Fruit fly (Drosophila melanogaster) whole organism, embryonic: ENCODE measurements around the gene CG42693.

Experiments used
- Abd-B ChIP-seq: fragments of 200-800 bp; sonication (Bioruptor generic); optimal IDR thresholded peaks from 2 replicates; lab custom pipeline; 2018; ENCODE audit warnings: missing biosample characterization, mild to moderate bottlenecking, missing genetic modification characterization, moderate library complexity
- Aef1 ChIP-seq: fragments of 200-800 bp; sonication (Bioruptor generic); IDR thresholded peaks from 3 replicates; pipeline ENCODE4 v1.3.6; 2022; ENCODE audit warnings: missing biosample characterization, missing genetic modification characterization
- Asciz ChIP-seq: fragments of 200-800 bp; sonication (Bioruptor generic); optimal IDR thresholded peaks from 2 replicates; lab custom pipeline; 2017; ENCODE audit warnings: missing biosample characterization, mild to moderate bottlenecking, missing genetic modification characterization, missing genetic modification reagents
- Atf6 ChIP-seq: fragments of 200-800 bp; sonication (Bioruptor generic); IDR thresholded peaks from 2 replicates; pipeline ENCODE4 v1.3.6; 2022; ENCODE audit warnings: missing biosample characterization, missing genetic modification characterization
- Bteb2 ChIP-seq: fragments of 200-800 bp; sonication (Bioruptor generic); optimal IDR thresholded peaks from 2 replicates; lab custom pipeline; 2016; ENCODE audit warnings: missing biosample characterization, missing genetic modification characterization
- CG10267 ChIP-seq: fragments of 200-800 bp; sonication (Bioruptor generic); optimal IDR thresholded peaks from 2 replicates; lab custom pipeline; 2018; ENCODE audit warnings: missing biosample characterization, mild to moderate bottlenecking, missing genetic modification characterization, moderate library complexity
- CG10565 ChIP-seq: fragments of 200-800 bp; sonication (Bioruptor generic); optimal IDR thresholded peaks from 3 replicates; lab custom pipeline; 2016; ENCODE audit warnings: missing biosample characterization, mild to moderate bottlenecking, missing genetic modification characterization
- CG11695 ChIP-seq: fragments of 200-800 bp; sonication (Bioruptor generic); IDR thresholded peaks from 3 replicates; pipeline ENCODE4 v1.3.6; 2022; ENCODE audit warnings: missing biosample characterization, missing genetic modification characterization
- CG13424 ChIP-seq: fragments of 200-800 bp; sonication (Bioruptor generic); optimal IDR thresholded peaks from 2 replicates; lab custom pipeline; 2019; ENCODE audit warnings: missing biosample characterization, mild to moderate bottlenecking, missing genetic modification characterization, moderate library complexity
- CG14710 ChIP-seq: fragments of 200-800 bp; sonication (Bioruptor generic); optimal IDR thresholded peaks from 3 replicates; lab custom pipeline; 2019; ENCODE audit warnings: missing biosample characterization, mild to moderate bottlenecking, missing genetic modification characterization, moderate library complexity
- CG17328 ChIP-seq: fragments of 200-800 bp; sonication (Bioruptor generic); IDR thresholded peaks from 2 replicates; pipeline ENCODE4 v1.3.6; 2022; ENCODE audit warnings: missing biosample characterization, missing genetic modification characterization
- CG17568 ChIP-seq: fragments of 200-800 bp; sonication (Bioruptor generic); optimal IDR thresholded peaks from 2 replicates; lab custom pipeline; 2018; ENCODE audit warnings: missing biosample characterization, mild to moderate bottlenecking, missing genetic modification characterization, moderate library complexity
- CG2202 ChIP-seq: fragments of 200-800 bp; sonication (Bioruptor generic); optimal IDR thresholded peaks from 2 replicates; lab custom pipeline; 2018; ENCODE audit warnings: missing biosample characterization, mild to moderate bottlenecking, missing genetic modification characterization
- CG2889 ChIP-seq: fragments of 200-800 bp; sonication (Bioruptor generic); IDR thresholded peaks from 3 replicates; pipeline ENCODE4 v1.3.6; 2022; ENCODE audit warnings: missing biosample characterization, missing genetic modification characterization
- CG30403 ChIP-seq: fragments of 200-800 bp; sonication (Bioruptor generic); optimal IDR thresholded peaks from 3 replicates; lab custom pipeline; 2016; ENCODE audit warnings: missing biosample characterization, missing genetic modification characterization
- CG33213 ChIP-seq: fragments of 200-800 bp; sonication (Bioruptor generic); optimal IDR thresholded peaks from 3 replicates; lab custom pipeline; 2016; ENCODE audit warnings: missing biosample characterization, missing genetic modification characterization
- CG4617 ChIP-seq: fragments of 200-800 bp; sonication (Bioruptor generic); optimal IDR thresholded peaks from 3 replicates; lab custom pipeline; 2016; ENCODE audit warnings: missing biosample characterization, missing genetic modification characterization, borderline replicate concordance
- CG5180 ChIP-seq: fragments of 200-800 bp; sonication (Bioruptor generic); optimal IDR thresholded peaks from 3 replicates; lab custom pipeline; 2017; ENCODE audit warnings: missing biosample characterization, missing genetic modification characterization, mild to moderate bottlenecking, moderate library complexity, missing genetic modification reagents
- CG8478 ChIP-seq: fragments of >200 bp; optimal IDR thresholded peaks from 2 replicates; lab custom pipeline; 2018
- Dek ChIP-seq: fragments of 200-800 bp; sonication (Bioruptor generic); optimal IDR thresholded peaks from 3 replicates; lab custom pipeline; 2019; ENCODE audit warnings: missing biosample characterization, mild to moderate bottlenecking, missing genetic modification characterization, moderate library complexity
- Eip74EF ChIP-seq, 2 experiments: fragments of 200-800 bp in 1 of 2; fragments of >200 bp in 1 of 2; sonication (Bioruptor generic) in 1 of 2; optimal IDR thresholded peaks; 2 replicates each; lab custom pipeline; 2017 to 2019; ENCODE audit warnings: missing biosample characterization in 2 of 2, missing genetic modification characterization in 2 of 2, mild to moderate bottlenecking in 1 of 2, moderate library complexity in 1 of 2
- Ets97D ChIP-seq: fragments of 200-800 bp; sonication (Bioruptor generic); optimal IDR thresholded peaks from 3 replicates; lab custom pipeline; 2016; ENCODE audit warnings: missing biosample characterization, missing genetic modification characterization
- Fer3 ChIP-seq: fragments of 200-800 bp; sonication (Bioruptor generic); optimal IDR thresholded peaks from 2 replicates; lab custom pipeline; 2018; ENCODE audit warnings: missing biosample characterization, mild to moderate bottlenecking, missing genetic modification characterization, moderate library complexity
- Hand ChIP-seq: fragments of 200-800 bp; sonication (Bioruptor generic); optimal IDR thresholded peaks from 2 replicates; lab custom pipeline; 2017; ENCODE audit warnings: mild to moderate bottlenecking, missing biosample characterization, missing genetic modification reagents, missing genetic modification characterization
- NFAT ChIP-seq: fragments of 200-800 bp; sonication (Bioruptor generic); IDR thresholded peaks from 2 replicates; pipeline ENCODE4 v1.3.6; 2022; ENCODE audit warnings: missing biosample characterization, missing genetic modification characterization
- Optix ChIP-seq: fragments of 200-800 bp; sonication (Bioruptor generic); IDR thresholded peaks from 3 replicates; pipeline ENCODE4 v1.3.6; 2022; ENCODE audit warnings: missing biosample characterization, missing genetic modification characterization
- Scr ChIP-seq: fragments of 200-800 bp; sonication (Bioruptor generic); IDR thresholded peaks from 2 replicates; pipeline ENCODE4 v1.3.6; 2022; ENCODE audit warnings: missing biosample characterization, missing genetic modification characterization; ENCODE audit not compliant: partially characterized antibody
- Sry-β ChIP-seq: fragments of 200-800 bp; sonication (Bioruptor generic); optimal IDR thresholded peaks from 2 replicates; lab custom pipeline; 2018; ENCODE audit warnings: missing biosample characterization, mild to moderate bottlenecking, missing genetic modification characterization, moderate library complexity
- Sry-δ ChIP-seq: fragments of 200-800 bp; sonication (Bioruptor generic); optimal IDR thresholded peaks from 2 replicates; lab custom pipeline; 2016; ENCODE audit warnings: missing biosample characterization, missing genetic modification characterization
- Trl ChIP-seq, 3 experiments: fragments of >200 bp in 2 of 3; fragments of 200-800 bp in 1 of 3; sonication (Bioruptor generic) in 1 of 3; optimal IDR thresholded peaks; 2 replicates in 1 of 3; 3 replicates in 2 of 3; lab custom pipeline; 2016 to 2017; ENCODE audit warnings: missing biosample characterization in 1 of 3, missing genetic modification characterization in 1 of 3
- Usf ChIP-seq: fragments of 200-800 bp; sonication (Bioruptor generic); optimal IDR thresholded peaks from 2 replicates; lab custom pipeline; 2017; ENCODE audit warnings: missing genotype, missing biosample characterization, missing genetic modification characterization
- cad ChIP-seq: fragments of >200 bp; optimal IDR thresholded peaks from 2 replicates; lab custom pipeline; 2017; ENCODE audit warnings: missing biosample characterization, missing genetic modification characterization
- caup ChIP-seq: fragments of 200-800 bp; sonication (Bioruptor generic); optimal IDR thresholded peaks from 3 replicates; lab custom pipeline; 2017; ENCODE audit warnings: missing biosample characterization, mild to moderate bottlenecking, missing genetic modification characterization, moderate library complexity; ENCODE audit not compliant: severe bottlenecking
- chinmo ChIP-seq: fragments of 200-800 bp; sonication (Bioruptor generic); IDR thresholded peaks from 4 replicates; pipeline ENCODE4 v1.3.6; 2022; ENCODE audit warnings: missing biosample characterization, missing genetic modification characterization; ENCODE audit not compliant: partially characterized antibody
- corto ChIP-seq: fragments of 200-800 bp; sonication (Bioruptor generic); optimal IDR thresholded peaks from 2 replicates; lab custom pipeline; 2016; ENCODE audit warnings: missing biosample characterization, mild to moderate bottlenecking, missing genetic modification characterization, moderate library complexity
- dpn ChIP-seq, 2 experiments: fragments of 200-800 bp; sonication (Bioruptor generic); optimal IDR thresholded peaks; 3 replicates each; lab custom pipeline; 2016; ENCODE audit warnings: missing biosample characterization in 2 of 2, missing genetic modification characterization in 2 of 2
- fru ChIP-seq: fragments of >200 bp; optimal IDR thresholded peaks from 2 replicates; lab custom pipeline; 2017
- her ChIP-seq: fragments of 200-800 bp; sonication (Bioruptor generic); optimal IDR thresholded peaks from 2 replicates; lab custom pipeline; 2016; ENCODE audit warnings: missing biosample characterization, missing genetic modification characterization
- insv ChIP-seq, 2 experiments: fragments of 200-800 bp; sonication (Bioruptor generic); optimal IDR thresholded peaks; 3 replicates each; lab custom pipeline; 2016 to 2018; ENCODE audit warnings: missing biosample characterization in 2 of 2, missing genetic modification characterization in 2 of 2
- pho ChIP-seq: fragments of 200-800 bp; sonication (Bioruptor generic); optimal IDR thresholded peaks from 2 replicates; lab custom pipeline; 2016; ENCODE audit warnings: missing biosample characterization, missing genetic modification characterization
- prd ChIP-seq, 3 experiments: fragments of >200 bp in 2 of 3; fragments of 200-800 bp in 1 of 3; sonication (Bioruptor generic) in 1 of 3; optimal IDR thresholded peaks in 2 of 3; IDR thresholded peaks in 1 of 3; 2 replicates in 2 of 3; 3 replicates in 1 of 3; pipeline versions ENCODE4 v1.3.6 to Lab custom; 2017 to 2022; ENCODE audit warnings: missing biosample characterization in 1 of 3, missing genetic modification characterization in 1 of 3
- row ChIP-seq: fragments of 200-800 bp; sonication (Bioruptor generic); IDR thresholded peaks from 3 replicates; pipeline ENCODE4 v1.3.6; 2022; ENCODE audit warnings: missing biosample characterization, missing genetic modification characterization
- sisA ChIP-seq: fragments of 200-800 bp; sonication (Bioruptor generic); IDR thresholded peaks from 2 replicates; pipeline ENCODE4 v1.3.6; 2022; ENCODE audit warnings: missing biosample characterization, missing genetic modification characterization
- so ChIP-seq: fragments of 200-800 bp; sonication (Bioruptor generic); IDR thresholded peaks from 3 replicates; pipeline ENCODE4 v1.3.6; 2022; ENCODE audit warnings: missing biosample characterization, missing genetic modification characterization
- sob ChIP-seq: fragments of 200-800 bp; sonication (Bioruptor generic); IDR thresholded peaks from 2 replicates; pipeline ENCODE4 v1.3.6; 2022; ENCODE audit warnings: missing biosample characterization, missing genetic modification characterization
- tll ChIP-seq, 2 experiments: fragments of 200-800 bp in 1 of 2; fragments of >200 bp in 1 of 2; sonication (Bioruptor generic) in 1 of 2; optimal IDR thresholded peaks; 2 replicates each; lab custom pipeline; 2017 to 2019; ENCODE audit warnings: missing biosample characterization in 2 of 2, missing genetic modification characterization in 2 of 2, mild to moderate bottlenecking in 1 of 2, moderate library complexity in 1 of 2
- unc-4 ChIP-seq: fragments of 200-800 bp; sonication (Bioruptor generic); IDR thresholded peaks from 2 replicates; pipeline ENCODE4 v1.3.6; 2022; ENCODE audit warnings: missing biosample characterization, missing genetic modification characterization; ENCODE audit not compliant: partially characterized antibody
- zf30C ChIP-seq: fragments of 200-800 bp; sonication (Bioruptor generic); optimal IDR thresholded peaks from 3 replicates; lab custom pipeline; 2018; ENCODE audit warnings: missing biosample characterization, mild to moderate bottlenecking, missing genetic modification characterization

The CG42693 gene

DNA sequence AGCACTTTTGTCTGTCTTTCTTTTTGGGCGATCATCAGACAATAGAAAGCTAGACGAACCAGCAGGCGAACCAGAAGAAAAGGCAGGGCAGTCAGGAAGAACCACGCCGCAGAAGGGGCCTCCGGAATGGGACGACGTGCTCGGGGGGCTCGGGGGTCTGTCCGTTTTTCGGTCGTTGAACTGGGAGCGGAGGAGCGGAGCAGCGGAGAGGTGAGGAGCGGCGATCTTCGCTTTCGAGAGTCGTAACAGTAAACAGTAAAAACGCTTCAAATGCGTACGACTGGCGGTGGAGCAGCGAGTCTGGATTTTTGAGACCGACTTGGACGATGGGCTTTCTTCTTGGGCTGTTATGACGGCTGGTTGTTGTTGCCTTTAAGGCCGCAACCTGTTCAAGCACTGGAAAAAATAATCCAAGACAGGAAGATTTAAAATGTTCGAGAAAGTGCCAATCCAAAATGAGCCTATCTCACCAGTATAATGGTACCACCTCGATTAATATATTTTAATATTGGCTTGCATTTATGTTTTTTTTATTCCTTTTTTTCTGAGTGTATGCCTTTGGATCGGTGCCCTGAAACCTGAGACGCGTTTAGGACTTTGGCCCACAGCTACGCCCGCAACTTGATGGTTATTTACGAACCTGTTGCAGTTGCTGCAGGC, 21.3 kb downstream of the CG42693 start (continued):
- TF ChIP-seq CG30403 (GFP tag; lab: Kevin White, UChicago) (peak; percentile 89), insv (GFP tag; optimal IDR thresholded peaks at IDR 0.05; lab: Kevin White, UChicago) (no peak), sisA (GFP tag; lab: Robert Waterston, UW) (peak; percentile 87), fru (lab: Kevin White, UChicago) (no peak), zf30C (GFP tag; lab: Kevin White, UChicago) (peak; percentile 79), Usf (peak; percentile 85), corto (GFP tag; lab: Kevin White, UChicago) (no peak), CG17568 (GFP tag; lab: Kevin White, UChicago) (peak; percentile 72), Atf6 (no peak), CG5180 (peak; percentile 75), CG10565 (GFP tag; lab: Kevin White, UChicago) (peak; percentile 76), Fer3 (peak; percentile 71), dpn (GFP tag; optimal IDR thresholded peaks at IDR 0.05; lab: Kevin White, UChicago) (peak; percentile 72 to 85), CG2202 (tag; lab: Kevin White, UChicago) (peak; percentile 94), sob (peak; percentile 65), Sry-β (GFP tag; lab: Kevin White, UChicago) (peak; percentile 56), CG4617 (GFP tag; lab: Kevin White, UChicago) (peak; percentile 73), Optix (peak; percentile 84; the same call in 2 of the 3 replicates), Bteb2 (GFP tag; lab: Kevin White, UChicago) (peak; percentile 61), caup (GFP tag; lab: Kevin White, UChicago) (peak; percentile 26), Dek (tag; lab: Kevin White, UChicago) (peak; percentile 37), so (GFP tag; lab: Robert Waterston, UW) (peak; percentile 80), Aef1 (peak; percentile 53; the same call in 2 of the 3 replicates), Trl (optimal IDR thresholded peaks at IDR 0.05; lab: Kevin White, UChicago) (no peak), Trl (GFP tag; optimal IDR thresholded peaks at IDR 0.05; lab: Kevin White, UChicago) (peak; percentile 78), CG13424 (tag; lab: Kevin White, UChicago) (peak; percentile 92), pho (GFP tag; lab: Kevin White, UChicago) (peak; percentile 15), her (GFP tag; lab: Kevin White, UChicago) (peak; percentile 32), NFAT (GFP tag; lab: Robert Waterston, UW) (peak; percentile 46; the same call in 1 of the 2 replicates), Ets97D (GFP tag; lab: Kevin White, UChicago) (peak; percentile 54), Hand (peak; percentile 27), CG8478 (lab: Kevin White, UChicago) (no peak), CG14710 (tag; lab: Kevin White, UChicago) (peak; percentile 94), cad (GFP tag; lab: Kevin White, UChicago) (no peak), row (GFP tag; lab: Robert Waterston, UW) (peak; percentile 79), Sry-δ (GFP tag; lab: Kevin White, UChicago) (peak; percentile 25), Abd-B (peak; percentile 80), tll (GFP tag; optimal IDR thresholded peaks at IDR 0.05; lab: Kevin White, UChicago) (peak in 1 of 2 experiments; percentile 34), chinmo (GFP tag; lab: Robert Waterston, UW) (no peak), Eip74EF (GFP tag; optimal IDR thresholded peaks at IDR 0.05; lab: Kevin White, UChicago) (peak in 1 of 2 experiments; percentile 85), CG17328 (GFP tag; lab: Robert Waterston, UW) (peak; percentile 93), unc-4 (GFP tag; lab: Robert Waterston, UW) (no peak), CG33213 (peak; percentile 82), Asciz (GFP tag; lab: Kevin White, UChicago) (peak; percentile 87), CG10267 (tag; lab: Kevin White, UChicago) (peak; percentile 87), CG2889 (no peak), Scr (GFP tag; lab: Robert Waterston, UW) (no peak), prd (optimal IDR thresholded peaks at IDR 0.05; lab: Kevin White, UChicago) (no peak), prd (GFP tag; IDR thresholded peaks at IDR 0.05; lab: Robert Waterston, UW) (peak; percentile 83), CG11695 (GFP tag; lab: Robert Waterston, UW) (peak; percentile 67; the same call in 2 of the 3 replicates)
